Fruit fly (Drosophila melanogaster): ENCODE measurements around the gene CG34310.

DNA sequence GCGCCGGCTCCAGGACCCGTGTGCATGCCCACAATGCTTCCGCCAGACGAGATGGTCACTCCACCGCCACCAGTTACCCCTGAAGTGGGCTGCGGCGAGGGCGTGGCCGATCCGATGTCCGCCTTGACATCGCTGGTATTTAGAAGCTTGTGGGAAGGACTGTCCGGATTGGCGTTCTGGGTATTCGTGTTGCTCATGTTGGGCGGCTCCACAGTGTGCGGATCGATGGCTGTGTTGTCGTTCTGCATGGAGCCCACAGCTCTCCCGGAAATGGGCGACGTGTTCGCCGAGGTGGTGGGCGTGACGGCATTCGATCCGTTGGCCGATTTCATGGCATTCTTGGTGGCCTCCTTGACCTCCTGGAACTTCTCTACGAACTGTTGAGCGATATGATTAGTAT, 58.2 kb downstream of the CG34310 start:
- no peak for TF ChIP-seq psq (optimal IDR thresholded peaks at IDR 0.05)
- no peak for TF ChIP-seq EcR (GFP tag; optimal IDR thresholded peaks at IDR 0.05)
- TF ChIP-seq usp (GFP tag; optimal IDR thresholded peaks at IDR 0.05), result no peak
- no peak for TF ChIP-seq Dll (optimal IDR thresholded peaks at IDR 0.05)

Measured in whole organism.